Worm (Caenorhabditis elegans): ENCODE results near the gene rgs-4.

DNA sequence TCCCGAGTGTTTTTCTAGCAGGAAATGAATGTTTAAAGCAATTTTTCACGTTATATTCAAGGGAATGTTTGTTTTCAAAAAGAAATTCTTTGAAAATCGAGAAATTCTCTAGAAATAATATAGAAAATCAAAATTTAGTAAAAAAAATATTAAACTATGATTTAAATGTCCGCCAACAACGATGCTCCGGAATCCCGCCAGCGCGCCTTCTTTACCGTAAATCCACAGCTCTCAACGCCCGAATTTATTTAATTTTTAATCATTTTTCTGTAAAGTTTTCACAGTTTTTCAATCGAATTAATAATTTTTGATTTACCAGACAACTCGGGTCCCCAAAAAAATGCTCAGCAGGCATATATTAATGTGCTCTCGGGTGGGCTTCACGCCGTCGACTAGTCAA, 25.1 kb downstream of the rgs-4 start, which contains the start of the genes Y38E10A.33 and cox-10:
- peak; percentile 20 for TF ChIP-seq aly-2 (tag; optimal IDR thresholded peaks at IDR 0.05)
- TF ChIP-seq skn-1 (tag; optimal IDR thresholded peaks at IDR 0.05) = peak; percentile 71
- TF ChIP-seq pax-3 (tag; optimal IDR thresholded peaks at IDR 0.05) = no peak
- no peak for TF ChIP-seq nhr-237 (tag; optimal IDR thresholded peaks at IDR 0.05)
